Worm (Caenorhabditis elegans) whole organism, L1 larva: ENCODE data around the gene hlh-29.

Experiments used
- C34B4.2 ChIP-seq: sonication (generic microtip); optimal IDR thresholded peaks from 2 replicates; lab custom pipeline; 2017; ENCODE audit warnings: mild to moderate bottlenecking, missing genetic modification characterization, missing compliant biosample characterization
- F16B12.6 ChIP-seq: fragments of 150-350 bp; optimal IDR thresholded peaks from 2 replicates; lab custom pipeline; 2014; ENCODE audit warnings: missing biosample characterization, missing genetic modification characterization
- aly-2 ChIP-seq: fragments of 150-350 bp; optimal IDR thresholded peaks from 2 replicates; lab custom pipeline; 2014; ENCODE audit warnings: missing biosample characterization, missing genetic modification characterization
- ama-1 ChIP-seq: fragments of 150-350 bp; optimal IDR thresholded peaks from 2 replicates; lab custom pipeline; 2014
- blmp-1 ChIP-seq: fragments of 150-350 bp; optimal IDR thresholded peaks from 2 replicates; lab custom pipeline; 2014; ENCODE audit warnings: missing biosample characterization, missing genetic modification characterization
- ceh-8 ChIP-seq: fragments of 200-800 bp; sonication (Bioruptor generic); optimal IDR thresholded peaks from 2 replicates; lab custom pipeline; 2018; ENCODE audit warnings: mild to moderate bottlenecking, missing genetic modification characterization, moderate library complexity, missing compliant biosample characterization
- dsc-1 ChIP-seq: sonication (generic microtip); optimal IDR thresholded peaks from 2 replicates; lab custom pipeline; 2016; ENCODE audit warnings: mild to moderate bottlenecking, missing genetic modification characterization, missing compliant biosample characterization
- efl-1 ChIP-seq, 4 experiments: fragments of 150-350 bp; optimal IDR thresholded peaks in 3 of 4; peaks in 1 of 4; 1 replicate in 1 of 4; 2 replicates in 3 of 4; lab custom pipeline; 2014; ENCODE audit warnings: missing biosample characterization in 2 of 4, missing genetic modification characterization in 2 of 4, missing genetic modification reagents in 2 of 4
- egl-13 ChIP-seq: sonication (generic microtip); optimal IDR thresholded peaks from 2 replicates; lab custom pipeline; 2016; ENCODE audit warnings: missing genotype, missing genetic modification reagents, missing genetic modification characterization, missing compliant biosample characterization
- egl-27 ChIP-seq, 2 experiments: fragments of 150-350 bp in 1 of 2; sonication (generic microtip); optimal IDR thresholded peaks; 3 replicates each; lab custom pipeline; 2017 to 2018; ENCODE audit warnings: missing biosample characterization in 2 of 2, missing genetic modification characterization in 2 of 2, missing genetic modification reagents in 2 of 2
- elt-2 ChIP-seq: sonication (generic microtip); optimal IDR thresholded peaks from 2 replicates; lab custom pipeline; 2016; ENCODE audit warnings: missing genetic modification characterization, mild to moderate bottlenecking, inconsistent platforms, missing compliant biosample characterization, missing genetic modification reagents
- elt-3 ChIP-seq, 6 experiments: fragments of 150-350 bp in 1 of 6; sonication (generic microtip); optimal IDR thresholded peaks; 2 replicates each; lab custom pipeline; 2017 to 2018; ENCODE audit warnings: missing biosample characterization in 6 of 6, missing genetic modification characterization in 6 of 6, inconsistent platforms in 1 of 6
- ets-5 ChIP-seq: fragments of 200-800 bp; sonication (Bioruptor generic); IDR thresholded peaks from 2 replicates; pipeline ENCODE4 v1.3.6; 2022; ENCODE audit warnings: missing genetic modification characterization, missing compliant biosample characterization
- fkh-10 ChIP-seq: sonication (generic microtip); optimal IDR thresholded peaks from 2 replicates; lab custom pipeline; 2017; ENCODE audit warnings: missing biosample characterization, missing genetic modification reagents, missing genetic modification characterization
- fkh-4 ChIP-seq: sonication (generic microtip); optimal IDR thresholded peaks from 2 replicates; lab custom pipeline; 2016; ENCODE audit warnings: missing compliant biosample characterization, missing genetic modification characterization, borderline replicate concordance
- hlh-17 ChIP-seq: fragments of 200-800 bp; sonication (Bioruptor generic); optimal IDR thresholded peaks from 2 replicates; lab custom pipeline; 2018; ENCODE audit warnings: missing genetic modification characterization, mild to moderate bottlenecking, missing compliant biosample characterization, moderate library complexity, borderline replicate concordance
- hpl-2 ChIP-seq: fragments of 150-350 bp; optimal IDR thresholded peaks from 2 replicates; lab custom pipeline; 2014; ENCODE audit warnings: missing biosample characterization, missing genetic modification reagents, missing genetic modification characterization
- lin-14 ChIP-seq: fragments of 200-800 bp; sonication (Bioruptor generic); optimal IDR thresholded peaks from 2 replicates; lab custom pipeline; 2018; ENCODE audit warnings: mild to moderate bottlenecking, missing genetic modification characterization, moderate library complexity, missing compliant biosample characterization
- lin-35 ChIP-seq, 2 experiments: fragments of 150-350 bp; optimal IDR thresholded peaks; 2 replicates each; lab custom pipeline; 2014; ENCODE audit warnings: missing biosample characterization in 2 of 2, missing genetic modification characterization in 2 of 2, missing genetic modification reagents in 2 of 2
- lin-39 ChIP-seq: fragments of 150-350 bp; optimal IDR thresholded peaks from 2 replicates; lab custom pipeline; 2014; ENCODE audit warnings: missing biosample characterization, missing genetic modification reagents, missing genetic modification characterization
- mab-9 ChIP-seq: fragments of 200-800 bp; sonication (Bioruptor generic); IDR thresholded peaks from 2 replicates; pipeline ENCODE4 v1.3.6; 2022; ENCODE audit warnings: missing genetic modification reagents, missing genetic modification characterization, missing compliant biosample characterization
- mdl-1 ChIP-seq, 2 experiments: fragments of 150-350 bp; optimal IDR thresholded peaks; 2 replicates each; lab custom pipeline; 2014 to 2017; ENCODE audit warnings: missing biosample characterization in 2 of 2, missing genetic modification characterization in 2 of 2, inconsistent platforms in 1 of 2
- mep-1 ChIP-seq: fragments of 150-350 bp; optimal IDR thresholded peaks from 2 replicates; lab custom pipeline; 2014; ENCODE audit warnings: missing biosample characterization, missing genetic modification characterization
- nhr-11 ChIP-seq: fragments of 150-350 bp; optimal IDR thresholded peaks from 2 replicates; lab custom pipeline; 2014; ENCODE audit warnings: missing biosample characterization, missing genetic modification characterization
- nhr-20 ChIP-seq: sonication (generic microtip); optimal IDR thresholded peaks from 2 replicates; lab custom pipeline; 2016; ENCODE audit warnings: mild to moderate bottlenecking, missing genetic modification characterization, missing compliant biosample characterization
- nhr-28 ChIP-seq: fragments of 150-350 bp; optimal IDR thresholded peaks from 2 replicates; lab custom pipeline; 2014; ENCODE audit warnings: missing biosample characterization, missing genetic modification characterization
- nhr-71 ChIP-seq: sonication (generic microtip); optimal IDR thresholded peaks from 2 replicates; lab custom pipeline; 2016; ENCODE audit warnings: mild to moderate bottlenecking, missing genetic modification characterization, moderate library complexity, missing compliant biosample characterization
- nhr-76 ChIP-seq: sonication (generic microtip); optimal IDR thresholded peaks from 2 replicates; lab custom pipeline; 2017; ENCODE audit warnings: missing biosample characterization, missing genetic modification characterization
- nhr-77 ChIP-seq: fragments of 150-350 bp; optimal IDR thresholded peaks from 2 replicates; lab custom pipeline; 2014; ENCODE audit warnings: missing biosample characterization, missing genetic modification characterization
- nhr-85 ChIP-seq: sonication (generic microtip); peaks from one replicate; lab custom pipeline; 2016; ENCODE audit warnings: missing genetic modification characterization, inconsistent platforms, missing compliant biosample characterization
- nhr-90 ChIP-seq: sonication (generic microtip); optimal IDR thresholded peaks from 2 replicates; lab custom pipeline; 2016; ENCODE audit warnings: mild to moderate bottlenecking, missing genetic modification characterization, missing compliant biosample characterization; ENCODE audit not compliant: poor library complexity
- rnt-1 ChIP-seq: sonication (generic microtip); optimal IDR thresholded peaks from 2 replicates; lab custom pipeline; 2016; ENCODE audit warnings: mild to moderate bottlenecking, missing genetic modification characterization, moderate library complexity, missing compliant biosample characterization
- sox-4 ChIP-seq: sonication (generic microtip); optimal IDR thresholded peaks from 2 replicates; lab custom pipeline; 2016; ENCODE audit warnings: missing genetic modification characterization, missing compliant biosample characterization
- sptf-1 ChIP-seq: fragments of 150-350 bp; optimal IDR thresholded peaks from 2 replicates; lab custom pipeline; 2014; ENCODE audit warnings: missing biosample characterization, missing genetic modification characterization
- swsn-7 ChIP-seq: sonication (generic microtip); optimal IDR thresholded peaks from 2 replicates; lab custom pipeline; 2016; ENCODE audit warnings: missing genetic modification characterization, missing compliant biosample characterization
- ztf-11 ChIP-seq, 2 experiments: sonication (generic microtip); optimal IDR thresholded peaks; 2 replicates each; lab custom pipeline; 2016 to 2017; ENCODE audit warnings: missing genetic modification characterization in 2 of 2, missing biosample characterization in 1 of 2, missing compliant biosample characterization in 1 of 2

Gene hlh-29

ce11 chrX:17513507-17514113 is 34.8 kb downstream of the hlh-29 start, which contains the start of gene nhr-1 (continued):
- TF ChIP-seq elt-2 (peak; percentile 20), F16B12.6 (tag; lab: Kevin White, UChicago) (no peak), egl-27 (tag; optimal IDR thresholded peaks at IDR 0.05; lab: Kevin White, UChicago) (peak; percentile 66 to 68), hlh-17 (no peak), sox-4 (no peak), ceh-8 (GFP tag; lab: Kevin White, UChicago) (peak; percentile 77), elt-3 (tag; optimal IDR thresholded peaks at IDR 0.05; lab: Kevin White, UChicago) (peak in 2 of 6 experiments; percentile 52 to 61), aly-2 (peak; percentile 43), egl-13 (tag; lab: Kevin White, UChicago) (peak; percentile 73), lin-39 (tag; lab: Kevin White, UChicago) (peak; percentile 28), sptf-1 (tag; lab: Kevin White, UChicago) (no peak)
- TF ChIP-seq, all 84 proteins: peak for 50

ce11 chrX:17510523-17510922 is 37.9 kb downstream of the hlh-29 start:
- TF ChIP-seq hpl-2 (GFP tag; lab: Kevin White, UChicago) (no peak), lin-35 (GFP tag; optimal IDR thresholded peaks at IDR 0.05; lab: Kevin White, UChicago) (no peak), elt-2 (peak; percentile 24), nhr-85 (peak; percentile 76), lin-14 (GFP tag; lab: Kevin White, UChicago) (peak; percentile 52), nhr-20 (tag; lab: Kevin White, UChicago) (peak; percentile 54), mep-1 (tag; lab: Kevin White, UChicago) (peak; percentile 17), nhr-11 (tag; lab: Kevin White, UChicago) (no peak), blmp-1 (tag; lab: Kevin White, UChicago) (peak; percentile 62), fkh-4 (tag; lab: Kevin White, UChicago) (no peak), rnt-1 (tag; lab: Kevin White, UChicago) (peak; percentile 4)

- TF ChIP-seq efl-1 (optimal IDR thresholded peaks at IDR 0.05; lab: Kevin White, UChicago) (no peak), efl-1 (GFP tag; optimal IDR thresholded peaks at IDR 0.05 in 1 of 2; lab: Kevin White, UChicago) (no peak), nhr-71 (peak; percentile 26), nhr-28 (tag; lab: Kevin White, UChicago) (no peak), nhr-85 (peak; percentile 75), nhr-20 (tag; lab: Kevin White, UChicago) (peak; percentile 54), mdl-1 (tag; optimal IDR thresholded peaks at IDR 0.05; lab: Kevin White, UChicago) (peak in 1 of 2 experiments; percentile 13), nhr-90 (tag; lab: Kevin White, UChicago) (no peak), nhr-76 (no peak), lin-14 (GFP tag; lab: Kevin White, UChicago) (peak; percentile 57), lin-35 (GFP tag; optimal IDR thresholded peaks at IDR 0.05; lab: Kevin White, UChicago) (peak in 1 of 2 experiments; percentile 30), elt-2 (peak; percentile 64), ama-1 (lab: Kevin White, UChicago) (no peak), blmp-1 (tag; lab: Kevin White, UChicago) (peak; percentile 15), rnt-1 (tag; lab: Kevin White, UChicago) (no peak), elt-3 (tag; optimal IDR thresholded peaks at IDR 0.05; lab: Kevin White, UChicago) (peak in 2 of 6 experiments; percentile 64 to 76), swsn-7 (tag; lab: Kevin White, UChicago) (no peak)
- TF ChIP-seq, all 84 proteins: peak for 9
Observed at ce11 chrX:17509048-17509776, 39.2 kb downstream of the hlh-29 start.

- TF ChIP-seq lin-14 (GFP tag; lab: Kevin White, UChicago) (peak; percentile 36), C34B4.2 (tag; lab: Kevin White, UChicago) (no peak), nhr-85 (peak; percentile 74), dsc-1 (tag; lab: Kevin White, UChicago) (no peak), fkh-10 (no peak), mab-9 (no peak), rnt-1 (tag; lab: Kevin White, UChicago) (peak; percentile 11), egl-27 (tag; optimal IDR thresholded peaks at IDR 0.05; lab: Kevin White, UChicago) (no peak), ztf-11 (tag; optimal IDR thresholded peaks at IDR 0.05; lab: Kevin White, UChicago) (no peak), nhr-77 (no peak), ets-5 (GFP tag; lab: Robert Waterston, UW) (no peak), nhr-20 (tag; lab: Kevin White, UChicago) (peak; percentile 68)
Observed at ce11 chrX:17508137-17508536, 40.3 kb downstream of the hlh-29 start.
